Fruit fly (Drosophila melanogaster) Kc167 (cell line): ENCODE results near the gene CG31637.

Experiments
- Myc ChIP-seq: fragments of >200 bp; optimal IDR thresholded peaks from 2 replicates; lab custom pipeline; 2017; ENCODE audit warnings: missing external identifiers
- Sin3A ChIP-seq: fragments of >200 bp; optimal IDR thresholded peaks from 2 replicates; lab custom pipeline; 2018; ENCODE audit warnings: missing external identifiers
- h ChIP-seq: fragments of >200 bp; optimal IDR thresholded peaks from 3 replicates; lab custom pipeline; 2018; ENCODE audit warnings: missing external identifiers
- psq ChIP-seq: fragments of >200 bp; optimal IDR thresholded peaks from 2 replicates; lab custom pipeline; 2017; ENCODE audit warnings: missing external identifiers
- ttk ChIP-seq: sonication (Bioruptor generic); optimal IDR thresholded peaks from 2 replicates; lab custom pipeline; 2017; ENCODE audit warnings: missing external identifiers

DNA sequence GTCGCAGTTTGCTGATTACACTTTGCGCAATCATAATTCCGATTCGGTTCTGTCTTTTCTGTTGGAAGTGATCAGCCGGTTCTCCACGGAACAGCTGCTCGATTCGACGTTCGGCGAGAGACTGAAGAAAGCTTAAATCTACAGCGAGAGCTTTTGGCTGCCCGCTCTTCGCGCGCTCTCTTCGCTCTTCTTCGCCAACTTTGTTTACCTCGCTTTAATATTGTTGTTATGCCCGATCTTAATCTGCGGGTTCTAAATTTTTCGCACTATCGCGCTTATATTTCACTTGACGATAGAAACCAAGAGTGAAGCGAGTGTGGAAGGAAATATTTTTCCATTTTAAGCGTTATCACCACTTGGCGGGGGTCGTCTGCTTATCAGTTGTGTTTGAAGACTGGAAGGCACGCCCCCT, 4.0 kb upstream of the CG31637 start, which contains the start of gene CG9547:
- TF ChIP-seq psq (lab: Kevin White, UChicago) (no peak), h (no peak), Sin3A (lab: Kevin White, UChicago) (no peak), ttk (no peak), Myc (no peak)
